Worm (Caenorhabditis elegans) whole organism, L1 larva: ENCODE measurements around the gene E02H1.5.

Experiments
- aly-2 ChIP-seq: fragments of 150-350 bp; optimal IDR thresholded peaks from 2 replicates; lab custom pipeline; 2014; ENCODE audit warnings: missing biosample characterization, missing genetic modification characterization
- ama-1 ChIP-seq: fragments of 150-350 bp; optimal IDR thresholded peaks from 2 replicates; lab custom pipeline; 2014
- efl-1 ChIP-seq, 4 experiments: fragments of 150-350 bp; optimal IDR thresholded peaks in 3 of 4; peaks in 1 of 4; 1 replicate in 1 of 4; 2 replicates in 3 of 4; lab custom pipeline; 2014; ENCODE audit warnings: missing biosample characterization in 2 of 4, missing genetic modification characterization in 2 of 4, missing genetic modification reagents in 2 of 4
- ets-5 ChIP-seq: fragments of 200-800 bp; sonication (Bioruptor generic); IDR thresholded peaks from 2 replicates; pipeline ENCODE4 v1.3.6; 2022; ENCODE audit warnings: missing genetic modification characterization, missing compliant biosample characterization
- lin-14 ChIP-seq: fragments of 200-800 bp; sonication (Bioruptor generic); optimal IDR thresholded peaks from 2 replicates; lab custom pipeline; 2018; ENCODE audit warnings: mild to moderate bottlenecking, missing genetic modification characterization, moderate library complexity, missing compliant biosample characterization
- lin-39 ChIP-seq: fragments of 150-350 bp; optimal IDR thresholded peaks from 2 replicates; lab custom pipeline; 2014; ENCODE audit warnings: missing biosample characterization, missing genetic modification reagents, missing genetic modification characterization
- mdl-1 ChIP-seq, 2 experiments: fragments of 150-350 bp; optimal IDR thresholded peaks; 2 replicates each; lab custom pipeline; 2014 to 2017; ENCODE audit warnings: missing biosample characterization in 2 of 2, missing genetic modification characterization in 2 of 2, inconsistent platforms in 1 of 2
- nhr-12 ChIP-seq: sonication (generic microtip); optimal IDR thresholded peaks from 2 replicates; lab custom pipeline; 2017; ENCODE audit warnings: missing biosample characterization, missing genetic modification characterization
- nhr-19 ChIP-seq: fragments of 200-800 bp; sonication (Bioruptor generic); conservative IDR thresholded peaks from 2 replicates; pipeline ENCODE4 v1.3.6; 2022; ENCODE audit warnings: missing genetic modification characterization, missing compliant biosample characterization
- sox-4 ChIP-seq: sonication (generic microtip); optimal IDR thresholded peaks from 2 replicates; lab custom pipeline; 2016; ENCODE audit warnings: missing genetic modification characterization, missing compliant biosample characterization
- tbx-2 ChIP-seq: sonication (generic microtip); optimal IDR thresholded peaks from 2 replicates; lab custom pipeline; 2016; ENCODE audit warnings: missing genetic modification characterization, missing compliant biosample characterization
- tlp-1 ChIP-seq: fragments of 150-350 bp; optimal IDR thresholded peaks from 2 replicates; lab custom pipeline; 2014; ENCODE audit warnings: missing biosample characterization, missing genetic modification characterization
- unc-130 ChIP-seq: fragments of 150-350 bp; optimal IDR thresholded peaks from 2 replicates; lab custom pipeline; 2017; ENCODE audit warnings: missing biosample characterization, missing genetic modification characterization, inconsistent platforms

DNA sequence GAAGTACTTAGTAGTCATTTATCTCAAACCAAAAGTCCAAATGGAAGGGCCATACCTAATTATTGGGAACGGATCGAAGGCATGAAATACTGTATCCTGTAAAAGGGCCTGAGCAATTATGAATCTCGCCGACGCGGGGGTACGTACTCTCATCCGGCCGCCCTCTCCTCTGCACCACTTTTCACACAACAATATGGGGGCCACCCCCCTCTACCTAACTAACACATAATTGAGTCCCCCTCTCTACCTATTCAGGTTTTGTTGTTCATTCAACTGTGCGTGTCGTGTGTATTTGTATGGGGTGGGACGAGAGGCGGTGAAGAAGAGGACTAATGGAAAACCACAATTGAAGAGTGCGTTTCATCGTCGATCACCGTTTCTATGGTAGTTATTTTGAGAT is 20.6 kb upstream of the E02H1.5 start:
- no peak for TF ChIP-seq nhr-12 (tag; lab: Kevin White, UChicago)
- TF ChIP-seq mdl-1 (tag; optimal IDR thresholded peaks at IDR 0.05; lab: Kevin White, UChicago): no peak
- TF ChIP-seq lin-39 (tag; lab: Kevin White, UChicago): no peak
- TF ChIP-seq tlp-1 (tag; lab: Kevin White, UChicago): no peak
- TF ChIP-seq unc-130 (tag; lab: Kevin White, UChicago): no peak
- no peak for TF ChIP-seq aly-2 (tag; lab: Kevin White, UChicago)
- TF ChIP-seq sox-4: no peak
- no peak for TF ChIP-seq ama-1 (lab: Kevin White, UChicago)
- TF ChIP-seq lin-14: peak; percentile 46
- no peak for TF ChIP-seq tbx-2 (tag; lab: Kevin White, UChicago)
- no peak for TF ChIP-seq nhr-19 (GFP tag; lab: Robert Waterston, UW)
- no peak for TF ChIP-seq efl-1 (optimal IDR thresholded peaks at IDR 0.05; lab: Kevin White, UChicago)
- peak in 1 of 2 experiments; percentile 65 for TF ChIP-seq efl-1 (GFP tag; optimal IDR thresholded peaks at IDR 0.05 in 1 of 2; lab: Kevin White, UChicago)
- no peak for TF ChIP-seq ets-5 (GFP tag; lab: Robert Waterston, UW)
